Worm (Caenorhabditis elegans) whole organism, early embryonic: ENCODE data around the gene sul-2.

Experiments
- aly-1 ChIP-seq: sonication (generic microtip); optimal IDR thresholded peaks from 2 replicates; lab custom pipeline; 2016; ENCODE audit warnings: missing genetic modification characterization, missing compliant biosample characterization
- ets-7 ChIP-seq: sonication (generic microtip); optimal IDR thresholded peaks from 2 replicates; lab custom pipeline; 2016; ENCODE audit warnings: missing genotype, missing genetic modification characterization, missing compliant biosample characterization

DNA sequence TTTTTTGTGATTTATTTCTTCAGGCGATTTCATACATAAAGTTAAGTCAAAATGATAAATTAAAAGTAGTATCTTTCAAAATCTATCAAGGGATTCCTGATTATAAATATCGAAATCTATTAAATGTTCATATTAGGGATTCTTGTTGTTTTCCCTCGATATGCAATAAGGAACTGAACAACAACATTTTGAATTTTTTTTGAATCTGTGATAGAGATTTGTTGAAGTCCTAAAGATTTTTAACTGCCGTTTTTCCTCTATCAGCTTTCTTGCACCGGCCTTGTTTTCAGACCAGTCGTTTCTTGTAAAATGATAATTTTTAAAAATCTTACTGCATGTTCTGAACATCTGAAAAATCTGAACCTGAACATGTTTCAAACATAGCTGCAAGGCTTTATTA lies 1.8 kb upstream of the sul-2 start:
- TF ChIP-seq ets-7 (tag; lab: Kevin White, UChicago) (no peak), aly-1 (tag; lab: Kevin White, UChicago) (no peak)
